Worm (Caenorhabditis elegans) whole organism, L2 larva: Measurements from ENCODE around the gene F08F8.6.

Source experiments
- C34F6.9 ChIP-seq: fragments of 150-350 bp; optimal IDR thresholded peaks from 2 replicates; lab custom pipeline; 2014; ENCODE audit warnings: missing biosample characterization, missing genetic modification characterization
- F13H6.1 ChIP-seq: sonication (generic microtip); optimal IDR thresholded peaks from 2 replicates; lab custom pipeline; 2016; ENCODE audit warnings: missing genetic modification characterization, missing compliant biosample characterization
- R02D3.7 ChIP-seq: fragments of 150-350 bp; optimal IDR thresholded peaks from 2 replicates; lab custom pipeline; 2014; ENCODE audit warnings: missing biosample characterization, missing genetic modification characterization
- Y55F3AM.14 ChIP-seq: fragments of 200-800 bp; sonication (Bioruptor generic); optimal IDR thresholded peaks from 2 replicates; lab custom pipeline; 2018; ENCODE audit warnings: mild to moderate bottlenecking, missing genetic modification characterization, missing compliant biosample characterization
- ZK546.5 ChIP-seq: sonication (generic microtip); optimal IDR thresholded peaks from 2 replicates; lab custom pipeline; 2017; ENCODE audit warnings: missing biosample characterization, missing genetic modification characterization
- alr-1 ChIP-seq: fragments of 150-350 bp; optimal IDR thresholded peaks from 2 replicates; lab custom pipeline; 2014; ENCODE audit warnings: missing biosample characterization, missing genetic modification characterization
- aly-2 ChIP-seq: fragments of 150-350 bp; optimal IDR thresholded peaks from 2 replicates; lab custom pipeline; 2014; ENCODE audit warnings: missing biosample characterization, missing genetic modification characterization
- blmp-1 ChIP-seq: sonication (generic microtip); optimal IDR thresholded peaks from 2 replicates; lab custom pipeline; 2017; ENCODE audit warnings: missing genetic modification characterization, mild to moderate bottlenecking, missing compliant biosample characterization, antibody characterized with exemption, moderate library complexity; ENCODE audit not compliant: insufficient read depth
- crh-2 ChIP-seq: sonication (generic microtip); optimal IDR thresholded peaks from 2 replicates; lab custom pipeline; 2017; ENCODE audit warnings: missing biosample characterization, missing genetic modification characterization
- dmd-4 ChIP-seq: sonication (generic microtip); optimal IDR thresholded peaks from 2 replicates; lab custom pipeline; 2017; ENCODE audit warnings: missing biosample characterization, missing genetic modification characterization
- egl-27 ChIP-seq: sonication (generic microtip); optimal IDR thresholded peaks from 3 replicates; lab custom pipeline; 2017; ENCODE audit warnings: missing biosample characterization, missing genetic modification reagents, missing genetic modification characterization
- fos-1 ChIP-seq: fragments of 150-350 bp; optimal IDR thresholded peaks from 2 replicates; lab custom pipeline; 2014; ENCODE audit warnings: missing biosample characterization, missing genetic modification characterization
- gmeb-1 ChIP-seq: fragments of 150-350 bp; optimal IDR thresholded peaks from 2 replicates; lab custom pipeline; 2014; ENCODE audit warnings: missing biosample characterization, missing genetic modification characterization
- lin-11 ChIP-seq: fragments of 150-350 bp; sonication (generic microtip); optimal IDR thresholded peaks from 2 replicates; lab custom pipeline; 2014; ENCODE audit warnings: missing biosample characterization, missing genetic modification characterization, inconsistent platforms, mixed read lengths
- lsy-2 ChIP-seq, 2 experiments: fragments of 150-350 bp in 1 of 2; sonication (generic microtip) in 1 of 2; optimal IDR thresholded peaks; 2 replicates each; lab custom pipeline; 2014 to 2017; ENCODE audit warnings: missing biosample characterization in 2 of 2, missing genetic modification characterization in 2 of 2
- mab-5 ChIP-seq: fragments of 150-350 bp; optimal IDR thresholded peaks from 2 replicates; lab custom pipeline; 2014; ENCODE audit warnings: missing biosample characterization, missing genetic modification characterization
- mdl-1 ChIP-seq, 2 experiments: fragments of 150-350 bp in 1 of 2; sonication (generic microtip) in 1 of 2; optimal IDR thresholded peaks; 2 replicates each; lab custom pipeline; 2017; ENCODE audit warnings: missing biosample characterization in 2 of 2, missing genetic modification characterization in 2 of 2
- nhr-10 ChIP-seq: sonication (generic microtip); optimal IDR thresholded peaks from 2 replicates; lab custom pipeline; 2017; ENCODE audit warnings: missing biosample characterization, missing genetic modification characterization
- nhr-12 ChIP-seq: fragments of 150-350 bp; optimal IDR thresholded peaks from 2 replicates; lab custom pipeline; 2014; ENCODE audit warnings: missing biosample characterization, missing genetic modification characterization
- nhr-129 ChIP-seq: fragments of 150-350 bp; optimal IDR thresholded peaks from 2 replicates; lab custom pipeline; 2014; ENCODE audit warnings: missing biosample characterization, missing genetic modification characterization
- nhr-21 ChIP-seq: fragments of 150-350 bp; optimal IDR thresholded peaks from 2 replicates; lab custom pipeline; 2014; ENCODE audit warnings: missing biosample characterization, missing genetic modification characterization
- nhr-237 ChIP-seq: fragments of 150-350 bp; optimal IDR thresholded peaks from 2 replicates; lab custom pipeline; 2014; ENCODE audit warnings: missing biosample characterization, missing genetic modification characterization
- nhr-25 ChIP-seq: fragments of 150-350 bp; sonication (generic microtip); optimal IDR thresholded peaks from 3 replicates; lab custom pipeline; 2014; ENCODE audit warnings: missing biosample characterization, missing genetic modification characterization
- nhr-6 ChIP-seq: fragments of 150-350 bp; optimal IDR thresholded peaks from 2 replicates; lab custom pipeline; 2014; ENCODE audit warnings: missing biosample characterization, missing genetic modification characterization
- nhr-77 ChIP-seq: fragments of 150-350 bp; optimal IDR thresholded peaks from 2 replicates; lab custom pipeline; 2014; ENCODE audit warnings: missing biosample characterization, missing genetic modification characterization
- peb-1 ChIP-seq: fragments of 150-350 bp; optimal IDR thresholded peaks from 2 replicates; lab custom pipeline; 2014; ENCODE audit warnings: missing biosample characterization, missing genetic modification characterization
- sma-3 ChIP-seq: sonication (generic microtip); optimal IDR thresholded peaks from 2 replicates; lab custom pipeline; 2016; ENCODE audit warnings: missing genetic modification reagents, missing genetic modification characterization, missing compliant biosample characterization
- sma-9 ChIP-seq, 2 experiments: fragments of 150-350 bp in 1 of 2; sonication (generic microtip) in 1 of 2; optimal IDR thresholded peaks; 2 replicates each; lab custom pipeline; 2014 to 2016; ENCODE audit warnings: missing genetic modification characterization in 2 of 2, mild to moderate bottlenecking in 1 of 2, missing biosample characterization in 1 of 2, missing compliant biosample characterization in 1 of 2, missing genetic modification reagents in 1 of 2, moderate library complexity in 1 of 2
- snpc-4 ChIP-seq: fragments of 150-350 bp; optimal IDR thresholded peaks from 2 replicates; lab custom pipeline; 2014; ENCODE audit warnings: missing biosample characterization, missing genetic modification characterization
- unc-55 ChIP-seq: fragments of 150-350 bp; sonication (generic microtip); optimal IDR thresholded peaks from 3 replicates; lab custom pipeline; 2014; ENCODE audit warnings: missing biosample characterization, missing genetic modification reagents, missing genetic modification characterization
- unc-62 ChIP-seq: fragments of 150-350 bp; optimal IDR thresholded peaks from 2 replicates; lab custom pipeline; 2014; ENCODE audit warnings: missing biosample characterization, missing genetic modification reagents, missing genetic modification characterization
- zag-1 ChIP-seq: fragments of 150-350 bp; optimal IDR thresholded peaks from 2 replicates; lab custom pipeline; 2014; ENCODE audit warnings: missing biosample characterization, missing genetic modification characterization
- ztf-1 ChIP-seq: fragments of 200-800 bp; sonication (Bioruptor generic); conservative IDR thresholded peaks from 2 replicates; pipeline ENCODE4 v1.3.6; 2022; ENCODE audit warnings: missing genetic modification characterization, missing compliant biosample characterization
- ztf-11 ChIP-seq: sonication (generic microtip); optimal IDR thresholded peaks from 2 replicates; lab custom pipeline; 2017; ENCODE audit warnings: missing biosample characterization, missing genetic modification characterization
- ztf-4 ChIP-seq: fragments of 150-350 bp; optimal IDR thresholded peaks from 2 replicates; lab custom pipeline; 2014; ENCODE audit warnings: missing biosample characterization, missing genetic modification characterization

Gene F08F8.6

DNA sequence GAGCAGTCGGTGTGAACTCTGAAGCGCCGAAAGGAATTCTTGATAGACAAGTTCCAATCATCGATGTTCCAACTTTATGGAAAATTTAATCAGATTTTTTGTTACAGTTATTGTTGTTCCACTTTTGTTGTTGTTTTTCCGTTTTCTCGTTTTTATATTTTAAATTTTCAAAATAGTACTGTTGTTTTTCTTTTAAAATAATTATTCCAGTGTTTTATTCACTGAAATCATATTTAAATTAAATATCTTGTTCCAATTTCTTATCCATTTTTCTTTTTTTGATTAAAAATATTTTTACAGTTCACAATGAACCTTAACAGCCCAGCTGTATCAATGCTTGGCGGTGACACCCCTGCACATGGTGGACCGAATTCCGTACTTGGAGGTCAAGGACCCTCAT, 40.2 kb downstream of the F08F8.6 start, which contains the start of gene tbp-1:
Gene tbp-1, plus strand, starts transcription at position 301 of the 400 bp plus-strand sequence.
- no peak for TF ChIP-seq unc-55 (GFP tag; lab: Kevin White, UChicago)
- TF ChIP-seq aly-2 (tag; lab: Kevin White, UChicago): no peak
- no peak for TF ChIP-seq nhr-10
- no peak for TF ChIP-seq sma-3 (GFP tag; lab: Kevin White, UChicago)
- no peak for TF ChIP-seq mdl-1 (tag; optimal IDR thresholded peaks at IDR 0.05; lab: Kevin White, UChicago)
- no peak for TF ChIP-seq unc-62 (GFP tag; lab: Kevin White, UChicago)
- no peak for TF ChIP-seq F13H6.1 (tag; lab: Kevin White, UChicago)
- no peak for TF ChIP-seq alr-1 (tag; lab: Kevin White, UChicago)
- TF ChIP-seq dmd-4 (tag; lab: Kevin White, UChicago): no peak
- no peak for TF ChIP-seq fos-1 (tag; lab: Kevin White, UChicago)
- TF ChIP-seq zag-1 (tag; lab: Kevin White, UChicago): no peak
- no peak for TF ChIP-seq mab-5 (tag; lab: Kevin White, UChicago)
- no peak for TF ChIP-seq nhr-237 (tag; lab: Kevin White, UChicago)
- TF ChIP-seq nhr-21: no peak

DNA sequence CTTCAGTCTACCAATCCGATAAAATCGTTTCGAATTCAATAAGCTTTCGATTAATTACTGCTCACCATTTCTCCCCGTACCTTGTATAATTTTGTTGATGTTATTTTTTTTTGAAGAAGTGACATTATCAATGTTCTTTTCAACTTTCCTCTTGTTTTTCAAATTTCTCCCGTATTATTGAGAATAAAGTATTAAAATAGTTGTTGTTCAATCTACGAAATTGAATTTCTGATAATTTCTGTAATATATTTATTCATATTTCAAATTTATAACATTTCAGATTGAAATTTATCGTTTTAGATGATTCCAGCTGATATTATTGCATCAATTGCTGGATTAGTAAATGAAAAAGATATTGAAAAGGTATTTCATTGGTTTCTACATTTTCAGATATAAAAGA, 42.4 kb downstream of the F08F8.6 start, which contains the start of gene trd-1:
Gene trd-1, plus strand, starts transcription at position 301 of the 400 bp plus-strand sequence.
- TF ChIP-seq blmp-1 (tag; lab: Kevin White, UChicago) (no peak), nhr-77 (tag; lab: Kevin White, UChicago) (no peak)

ce11 chrIII:7387359-7387758, 43.9 kb downstream of the F08F8.6 start:
- TF ChIP-seq F13H6.1 (tag; lab: Kevin White, UChicago) (peak; percentile 71), ztf-1 (GFP tag; lab: Robert Waterston, UW) (no peak), snpc-4 (tag; lab: Kevin White, UChicago) (peak; percentile 38), unc-55 (GFP tag; lab: Kevin White, UChicago) (peak; percentile 53), C34F6.9 (tag; lab: Kevin White, UChicago) (peak; percentile 55), fos-1 (tag; lab: Kevin White, UChicago) (peak; percentile 33), crh-2 (tag; lab: Kevin White, UChicago) (peak; percentile 62), Y55F3AM.14 (GFP tag; lab: Kevin White, UChicago) (peak; percentile 99), nhr-129 (tag; lab: Kevin White, UChicago) (peak; percentile 30), nhr-25 (tag; lab: Kevin White, UChicago) (no peak), sma-9 (GFP tag; optimal IDR thresholded peaks at IDR 0.05; lab: Kevin White, UChicago) (peak; percentile 57), sma-9 (tag; optimal IDR thresholded peaks at IDR 0.05; lab: Kevin White, UChicago) (no peak), gmeb-1 (tag; lab: Kevin White, UChicago) (peak; percentile 56), lsy-2 (tag; optimal IDR thresholded peaks at IDR 0.05; lab: Kevin White, UChicago) (peak; percentile 55 to 56), lin-11 (tag; lab: Kevin White, UChicago) (peak; percentile 72), zag-1 (tag; lab: Kevin White, UChicago) (peak; percentile 44), nhr-21 (peak; percentile 11), ztf-4 (tag; lab: Kevin White, UChicago) (peak; percentile 27), ZK546.5 (tag; lab: Kevin White, UChicago) (no peak), mdl-1 (tag; optimal IDR thresholded peaks at IDR 0.05; lab: Kevin White, UChicago) (peak in 1 of 2 experiments; percentile 36), peb-1 (tag; lab: Kevin White, UChicago) (no peak)

ce11 chrIII:7395354-7395753, 51.9 kb downstream of the F08F8.6 start, which contains the start of gene lgc-50:
lgc-50 (minus strand) TSS chrIII:7395454.
- no peak for TF ChIP-seq R02D3.7 (tag; lab: Kevin White, UChicago)
- no peak for TF ChIP-seq crh-2 (tag; lab: Kevin White, UChicago)
- no peak for TF ChIP-seq nhr-77 (tag; lab: Kevin White, UChicago)
- TF ChIP-seq lin-11 (tag; lab: Kevin White, UChicago): no peak
- TF ChIP-seq Y55F3AM.14 (GFP tag; lab: Kevin White, UChicago): no peak
- TF ChIP-seq ztf-11 (tag; lab: Kevin White, UChicago): no peak
- TF ChIP-seq nhr-12: no peak
- TF ChIP-seq gmeb-1 (tag; lab: Kevin White, UChicago): no peak
- no peak for TF ChIP-seq F13H6.1 (tag; lab: Kevin White, UChicago)
- TF ChIP-seq unc-62 (GFP tag; lab: Kevin White, UChicago): no peak
- no peak for TF ChIP-seq nhr-6
- TF ChIP-seq sma-3 (GFP tag; lab: Kevin White, UChicago): no peak
- TF ChIP-seq egl-27 (tag; lab: Kevin White, UChicago): no peak
- no peak for TF ChIP-seq ztf-1 (GFP tag; lab: Robert Waterston, UW)
- no peak for TF ChIP-seq ZK546.5 (tag; lab: Kevin White, UChicago)
- TF ChIP-seq, all 48 proteins: peak for 0
